Fruit fly (Drosophila melanogaster) whole organism: Measurements from ENCODE around the gene Hnf4.
A peak's percentile ranks its signal among the peaks of the same experiment; 100 is the strongest.

Experiments
- CG8478 ChIP-seq: fragments of >200 bp; optimal IDR thresholded peaks from 2 replicates; lab custom pipeline; 2018; ENCODE audit warnings: inconsistent platforms
- Dll ChIP-seq: fragments of >200 bp; optimal IDR thresholded peaks from 2 replicates; lab custom pipeline; 2017
- EcR ChIP-seq, 2 experiments: fragments of >200 bp; optimal IDR thresholded peaks; 2 replicates each; lab custom pipeline; 2017; ENCODE audit warnings: missing biosample characterization in 2 of 2, missing genetic modification characterization in 2 of 2, missing genetic modification reagents in 2 of 2
- pan ChIP-seq: fragments of >200 bp; optimal IDR thresholded peaks from 2 replicates; lab custom pipeline; 2017
- psq ChIP-seq: fragments of >200 bp; optimal IDR thresholded peaks from 2 replicates; lab custom pipeline; 2017
- usp ChIP-seq: fragments of >200 bp; optimal IDR thresholded peaks from 2 replicates; lab custom pipeline; 2017; ENCODE audit warnings: missing biosample characterization, missing genetic modification characterization, mixed read lengths

Hnf4 gene

dm6 chr2L:8721028-8721427, 11.6 kb upstream of the Hnf4 start:
- no peak for TF ChIP-seq Dll
- no peak for TF ChIP-seq CG8478 (lab: Kevin White, UChicago)
- no peak for TF ChIP-seq psq (lab: Kevin White, UChicago)
- no peak for TF ChIP-seq usp (GFP tag; lab: Kevin White, UChicago)
- TF ChIP-seq EcR (GFP tag; optimal IDR thresholded peaks at IDR 0.05; lab: Kevin White, UChicago), result no peak
- no peak for TF ChIP-seq pan

- TF ChIP-seq pan (no peak), CG8478 (lab: Kevin White, UChicago) (no peak), Dll (no peak), psq (lab: Kevin White, UChicago) (no peak), usp (GFP tag; lab: Kevin White, UChicago) (no peak), EcR (GFP tag; optimal IDR thresholded peaks at IDR 0.05; lab: Kevin White, UChicago) (no peak)
Observed at dm6 chr2L:8719757-8720156, 10.3 kb upstream of the Hnf4 start.

- TF ChIP-seq pan (no peak), EcR (GFP tag; optimal IDR thresholded peaks at IDR 0.05; lab: Kevin White, UChicago) (peak in 1 of 2 experiments; percentile 12)
Observed at dm6 chr2L:8717618-8718336, 8.4 kb upstream of the Hnf4 start.

- TF ChIP-seq CG8478 (lab: Kevin White, UChicago), result no peak
- no peak for TF ChIP-seq EcR (GFP tag; optimal IDR thresholded peaks at IDR 0.05; lab: Kevin White, UChicago)
- no peak for TF ChIP-seq Dll
- TF ChIP-seq pan, result no peak
- no peak for TF ChIP-seq usp (GFP tag; lab: Kevin White, UChicago)
- TF ChIP-seq psq (lab: Kevin White, UChicago), result no peak
Observed at dm6 chr2L:8716383-8716782, 7.0 kb upstream of the Hnf4 start.

- no peak for TF ChIP-seq CG8478 (lab: Kevin White, UChicago)
- TF ChIP-seq usp (GFP tag; lab: Kevin White, UChicago), result no peak
- TF ChIP-seq Dll, result no peak
- no peak for TF ChIP-seq pan
- TF ChIP-seq EcR (GFP tag; optimal IDR thresholded peaks at IDR 0.05; lab: Kevin White, UChicago), result no peak
- TF ChIP-seq psq (lab: Kevin White, UChicago), result no peak
Observed at dm6 chr2L:8715454-8715853, 6.0 kb upstream of the Hnf4 start.

- TF ChIP-seq CG8478 (lab: Kevin White, UChicago) (no peak), EcR (GFP tag; optimal IDR thresholded peaks at IDR 0.05; lab: Kevin White, UChicago) (no peak), pan (no peak), psq (lab: Kevin White, UChicago) (no peak), Dll (no peak), usp (GFP tag; lab: Kevin White, UChicago) (no peak)
Observed at dm6 chr2L:8714513-8714912, 5.1 kb upstream of the Hnf4 start.

- TF ChIP-seq EcR (GFP tag; optimal IDR thresholded peaks at IDR 0.05; lab: Kevin White, UChicago) (peak; percentile 59 to 86), Dll (no peak)
Observed at dm6 chr2L:8709078-8709399, 372 bp downstream of the Hnf4 start.

- TF ChIP-seq psq (lab: Kevin White, UChicago), result no peak
- no peak for TF ChIP-seq pan
- no peak for TF ChIP-seq CG8478 (lab: Kevin White, UChicago)
- TF ChIP-seq EcR (GFP tag; optimal IDR thresholded peaks at IDR 0.05; lab: Kevin White, UChicago), result no peak
- no peak for TF ChIP-seq Dll
- no peak for TF ChIP-seq usp (GFP tag; lab: Kevin White, UChicago)
Observed at dm6 chr2L:8708399-8709077, 873 bp downstream of the Hnf4 start.

dm6 chr2L:8707522-8707921, 1.9 kb downstream of the Hnf4 start:
- TF ChIP-seq pan, result no peak
- no peak for TF ChIP-seq usp (GFP tag; lab: Kevin White, UChicago)
- no peak for TF ChIP-seq psq (lab: Kevin White, UChicago)
- TF ChIP-seq CG8478 (lab: Kevin White, UChicago), result no peak
- TF ChIP-seq Dll, result no peak

dm6 chr2L:8704648-8705622, 4.5 kb downstream of the Hnf4 start, which contains the start of gene CatB:
Gene CatB, plus strand, starts transcription at chr2L:8705572.
- no peak for TF ChIP-seq pan
- TF ChIP-seq Dll, result no peak
- TF ChIP-seq EcR (GFP tag; optimal IDR thresholded peaks at IDR 0.05; lab: Kevin White, UChicago), result no peak
- TF ChIP-seq CG8478 (lab: Kevin White, UChicago), result no peak
- no peak for TF ChIP-seq usp (GFP tag; lab: Kevin White, UChicago)
- no peak for TF ChIP-seq psq (lab: Kevin White, UChicago)

dm6 chr2L:8702907-8703626, 6.3 kb downstream of the Hnf4 start:
- TF ChIP-seq EcR (GFP tag; optimal IDR thresholded peaks at IDR 0.05; lab: Kevin White, UChicago) (no peak), usp (GFP tag; lab: Kevin White, UChicago) (no peak), Dll (no peak), pan (no peak), CG8478 (lab: Kevin White, UChicago) (no peak), psq (lab: Kevin White, UChicago) (no peak)
